Worm (Caenorhabditis elegans) whole organism, dauer: ENCODE data around the gene B0034.2.

Experiments used
- unc-62 ChIP-seq: sonication (generic microtip); optimal IDR thresholded peaks from 2 replicates; lab custom pipeline; 2017; ENCODE audit warnings: missing biosample characterization, missing genetic modification reagents, missing genetic modification characterization

B0034.2 gene

ce11 chrII:5948681-5949080 lies 4.5 kb upstream of the B0034.2 start:
- no peak for TF ChIP-seq unc-62 (GFP tag; lab: Kevin White, UChicago)

- TF ChIP-seq unc-62 (GFP tag; lab: Kevin White, UChicago): no peak
Measured at ce11 chrII:5946438-5946837, 2.3 kb upstream of the B0034.2 start.

- no peak for TF ChIP-seq unc-62 (GFP tag; lab: Kevin White, UChicago)
Measured at ce11 chrII:5945818-5946217, 1.6 kb upstream of the B0034.2 start.

- TF ChIP-seq unc-62 (GFP tag; lab: Kevin White, UChicago): no peak
Measured at ce11 chrII:5942593-5942992, 1.6 kb downstream of the B0034.2 start, which contains the start of gene F28B12.1. Gene F28B12.1, plus strand, starts transcription at chrII:5942927.

- no peak for TF ChIP-seq unc-62 (GFP tag; lab: Kevin White, UChicago)
Measured at ce11 chrII:5940815-5941214, 3.4 kb downstream of the B0034.2 start, which contains the start of gene F28B12.6. Gene F28B12.6, plus strand, starts transcription at chrII:5940863.

- TF ChIP-seq unc-62 (GFP tag; lab: Kevin White, UChicago): no peak
Measured at ce11 chrII:5936009-5936408, 8.2 kb downstream of the B0034.2 start.

- TF ChIP-seq unc-62 (GFP tag; lab: Kevin White, UChicago): no peak
Measured at ce11 chrII:5933962-5934422, 10.2 kb downstream of the B0034.2 start.

DNA sequence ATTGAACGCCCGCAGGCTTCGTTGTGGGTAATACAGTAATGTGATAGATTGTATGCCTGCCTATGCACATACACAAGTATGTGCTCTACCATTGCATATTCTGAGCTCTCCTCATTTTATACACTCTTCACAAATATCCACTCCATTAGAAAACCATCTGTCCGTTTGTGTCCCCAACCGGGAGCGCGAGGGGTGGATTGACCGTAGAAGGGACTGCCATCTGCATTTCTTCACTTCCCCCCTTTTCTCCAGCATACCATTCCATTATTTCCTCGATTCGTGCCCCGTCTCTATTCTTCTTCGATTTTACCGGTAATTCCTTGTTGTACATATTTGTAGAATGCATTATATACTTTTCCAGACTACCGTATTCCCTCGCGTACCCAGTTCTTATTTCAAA lies 11.0 kb downstream of the B0034.2 start:
- TF ChIP-seq unc-62 (GFP tag; lab: Kevin White, UChicago): no peak

ce11 chrII:5931904-5932764 lies 12.0 kb downstream of the B0034.2 start:
- TF ChIP-seq unc-62 (GFP tag; lab: Kevin White, UChicago): no peak

DNA sequence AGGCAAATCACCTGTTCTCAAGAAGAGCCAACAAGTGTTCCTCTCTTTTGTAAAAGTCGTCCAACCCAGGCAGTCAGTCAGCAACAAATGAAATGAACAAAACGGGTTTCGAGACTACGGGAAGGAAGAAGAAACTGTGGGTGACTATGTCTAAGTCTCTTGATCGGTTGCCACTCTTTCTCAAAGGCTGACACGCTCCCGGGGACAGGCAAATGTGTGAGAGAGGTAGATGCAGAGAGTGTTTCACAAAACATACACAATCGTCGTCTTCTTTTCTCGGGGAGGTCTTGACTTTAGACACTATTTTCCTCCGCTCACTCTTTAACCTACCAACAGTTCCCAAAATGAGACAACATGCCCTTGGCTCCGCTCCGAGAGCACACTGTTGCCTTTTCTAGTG lies 13.1 kb downstream of the B0034.2 start:
- no peak for TF ChIP-seq unc-62 (GFP tag; lab: Kevin White, UChicago)

DNA sequence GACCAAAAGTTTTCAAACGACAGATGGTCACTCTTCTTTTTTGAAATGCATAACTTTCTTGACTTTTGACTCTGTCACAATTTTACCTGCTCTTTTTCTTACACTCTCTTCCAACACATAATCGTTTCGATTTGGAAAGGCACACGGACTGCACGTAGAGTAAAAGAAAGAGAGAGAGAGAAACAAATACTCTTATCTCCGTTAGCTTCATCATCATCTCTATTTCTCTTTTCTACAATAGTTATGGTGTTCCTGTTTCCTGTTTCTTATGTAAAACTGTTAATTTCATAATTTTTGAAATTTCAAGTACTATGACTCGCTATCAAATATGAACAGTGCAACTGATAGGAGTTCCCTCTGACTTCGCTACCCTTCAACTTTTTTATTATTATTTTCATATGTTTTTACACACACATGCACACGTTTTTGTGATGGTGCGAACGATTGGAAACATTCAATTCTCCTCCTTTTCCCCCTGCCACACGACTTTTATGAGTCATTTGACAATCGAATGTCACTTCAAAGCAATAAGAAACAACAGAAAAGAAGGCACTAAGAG lies 14.0 kb downstream of the B0034.2 start:
- TF ChIP-seq unc-62 (GFP tag; lab: Kevin White, UChicago): no peak

- no peak for TF ChIP-seq unc-62 (GFP tag; lab: Kevin White, UChicago)
Measured at ce11 chrII:5928502-5928901, 15.7 kb downstream of the B0034.2 start, which contains the start of gene egl-44. Gene egl-44, plus strand, starts transcription at chrII:5928802.

DNA sequence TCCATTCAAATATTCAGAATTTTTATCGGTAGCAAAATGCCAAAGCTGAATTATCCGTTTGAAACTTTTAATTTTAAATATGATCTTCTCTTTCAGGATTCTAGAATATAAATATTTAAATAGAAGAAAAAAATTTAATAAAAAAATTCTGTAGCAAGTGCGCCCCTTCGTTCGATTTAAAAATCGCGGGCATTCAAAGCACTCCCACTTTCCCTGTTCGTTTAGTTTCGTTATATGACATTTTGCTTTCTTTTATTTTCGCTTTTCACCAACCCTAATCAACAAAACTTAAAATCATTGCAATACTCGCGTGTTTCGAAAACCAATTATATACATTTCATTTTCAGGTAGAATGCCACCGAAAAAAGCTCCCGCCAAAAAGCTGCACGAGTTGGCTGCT lies 22.5 kb downstream of the B0034.2 start, which contains the start of gene vrk-1:
vrk-1 (plus strand) TSS at position 348 of the 400 bp plus-strand sequence.
- TF ChIP-seq unc-62 (GFP tag; lab: Kevin White, UChicago): no peak

DNA sequence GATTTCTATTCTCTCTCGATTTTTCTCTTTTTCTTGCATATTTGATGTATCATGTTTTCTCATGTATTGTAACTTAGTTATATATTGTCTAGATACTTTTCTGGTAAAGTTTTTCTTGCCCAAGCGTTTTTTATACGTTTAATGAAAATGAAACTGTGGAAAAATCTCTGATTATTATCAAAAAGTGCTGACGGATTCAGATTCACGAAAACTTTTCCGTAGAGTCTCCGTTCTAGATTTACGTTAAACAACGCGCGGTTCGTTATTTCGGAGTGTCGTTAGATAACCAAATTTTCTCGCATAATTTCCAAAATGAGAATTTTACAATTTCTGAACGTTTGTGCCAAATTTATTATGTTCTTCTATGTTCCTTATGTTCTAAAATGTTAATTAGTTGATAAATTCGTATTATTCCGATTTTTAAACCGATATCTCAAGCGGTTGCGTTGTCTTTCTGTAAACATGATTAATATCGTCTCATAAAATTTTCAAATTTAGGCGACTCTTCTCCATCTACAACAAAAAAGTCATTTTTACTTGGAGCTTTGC lies 25.9 kb downstream of the B0034.2 start, which contains the start of gene ptp-2:
ptp-2 (plus strand) TSS at position 499 of the 549 bp plus-strand sequence.
- no peak for TF ChIP-seq unc-62 (GFP tag; lab: Kevin White, UChicago)

DNA sequence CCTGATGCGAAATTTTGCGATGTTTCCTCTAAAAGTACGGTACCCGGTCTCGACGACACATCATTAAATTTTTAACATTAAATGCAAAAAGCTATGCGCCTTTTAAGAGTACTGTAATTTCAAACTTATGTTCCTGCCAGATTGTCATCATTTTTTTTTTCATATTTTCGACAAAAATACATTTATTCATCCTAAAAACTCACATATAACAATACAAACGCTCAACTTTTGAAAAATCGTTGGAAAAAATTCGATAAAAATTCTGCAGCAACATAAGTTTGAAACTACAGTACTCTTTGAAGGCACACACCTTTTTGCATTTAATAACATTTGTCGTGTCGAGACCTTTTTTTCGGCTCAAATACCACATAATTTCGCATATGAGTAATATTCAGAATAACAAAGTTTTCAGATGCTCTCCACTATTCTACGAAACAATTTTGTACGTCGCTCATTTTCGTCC lies 27.1 kb downstream of the B0034.2 start, which contains the start of gene frh-1:
frh-1 (plus strand) TSS at position 413 of the 463 bp plus-strand sequence.
- TF ChIP-seq unc-62 (GFP tag; lab: Kevin White, UChicago): no peak

ce11 chrII:5913897-5914296 lies 30.3 kb downstream of the B0034.2 start:
- TF ChIP-seq unc-62 (GFP tag; lab: Kevin White, UChicago): no peak
